Worm (Caenorhabditis elegans) whole organism, midembryonic: ENCODE data around the gene F22E5.11.
A peak's percentile ranks its signal among the peaks of the same experiment; 100 is the strongest.
"Not testable (repeated sequence)": the region's sequence is repeated elsewhere in the genome, so short reads cannot be mapped to it uniquely, and the experiment has no call there.

ENCODE experiments used
- T22C8.4 ChIP-seq: fragments of 200-800 bp; sonication (Bioruptor generic); IDR thresholded peaks from 2 replicates; pipeline ENCODE4 v1.3.6; 2022; ENCODE audit warnings: missing genetic modification characterization, missing compliant biosample characterization
- cog-1 ChIP-seq: sonication (generic microtip); optimal IDR thresholded peaks from 2 replicates; lab custom pipeline; 2016; ENCODE audit warnings: missing genetic modification characterization, missing compliant biosample characterization
- flt-1 ChIP-seq: fragments of 200-800 bp; sonication (Bioruptor generic); IDR thresholded peaks from 2 replicates; pipeline ENCODE4 v1.3.6; 2022; ENCODE audit warnings: missing genetic modification characterization, missing compliant biosample characterization
- klf-2 ChIP-seq: fragments of 200-800 bp; sonication (Bioruptor generic); conservative IDR thresholded peaks from 2 replicates; pipeline ENCODE4 v1.3.6; 2022; ENCODE audit warnings: missing genetic modification reagents, missing genetic modification characterization, missing compliant biosample characterization
- med-1 ChIP-seq: sonication (generic microtip); optimal IDR thresholded peaks from 2 replicates; lab custom pipeline; 2017; ENCODE audit warnings: missing genetic modification characterization, mild to moderate bottlenecking, missing compliant biosample characterization, antibody characterized with exemption, missing genetic modification reagents; ENCODE audit not compliant: insufficient read depth
- ref-1 ChIP-seq: fragments of 200-800 bp; sonication (Bioruptor generic); conservative IDR thresholded peaks from 2 replicates; pipeline ENCODE4 v1.3.6; 2022; ENCODE audit warnings: missing genetic modification reagents, missing genetic modification characterization, missing compliant biosample characterization
- tab-1 ChIP-seq: fragments of 200-800 bp; sonication (Bioruptor generic); IDR thresholded peaks from 2 replicates; pipeline ENCODE4 v1.3.6; 2022; ENCODE audit warnings: missing genetic modification characterization, missing compliant biosample characterization
- ztf-23 ChIP-seq: fragments of 200-800 bp; sonication (Bioruptor generic); IDR thresholded peaks from 2 replicates; pipeline ENCODE4 v1.3.6; 2022; ENCODE audit warnings: missing genetic modification reagents, missing genetic modification characterization, missing compliant biosample characterization
- ztf-29 ChIP-seq: fragments of 200-800 bp; sonication (Bioruptor generic); IDR thresholded peaks from 2 replicates; pipeline ENCODE4 v1.3.6; 2022; ENCODE audit warnings: missing genetic modification reagents, missing genetic modification characterization, missing compliant biosample characterization

The F22E5.11 gene

ce11 chrII:2622480-2622879, 21.9 kb downstream of the F22E5.11 start, which contains the start of gene D2062.5:
Gene D2062.5, plus strand, starts transcription at chrII:2622780.
- TF ChIP-seq cog-1 (no peak), med-1 (GFP tag; lab: Kevin White, UChicago) (no peak), T22C8.4 (GFP tag; lab: Robert Waterston, UW) (no peak), tab-1 (no peak), flt-1 (no peak), ref-1 (GFP tag; lab: Robert Waterston, UW) (no peak), ztf-23 (GFP tag; lab: Robert Waterston, UW) (no peak), klf-2 (GFP tag; lab: Robert Waterston, UW) (no peak), ztf-29 (GFP tag; lab: Robert Waterston, UW) (no peak)

DNA sequence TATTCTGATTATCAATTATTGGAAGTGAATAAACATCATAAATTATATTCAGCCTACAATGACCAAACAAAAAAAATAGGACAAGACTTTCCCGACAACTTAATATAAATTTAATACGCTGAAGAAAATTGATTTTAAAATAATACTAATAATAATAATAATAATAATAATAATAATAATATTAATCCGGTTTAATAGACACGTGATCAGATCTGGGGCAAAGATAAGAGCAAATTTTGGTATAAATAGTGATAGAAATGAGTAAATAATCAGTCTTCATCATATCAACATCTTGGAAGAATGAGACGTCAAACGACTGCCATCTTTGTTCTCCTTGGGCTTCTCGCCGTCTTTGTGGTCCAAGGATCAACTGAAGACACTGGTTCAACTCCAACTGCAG, 25.2 kb downstream of the F22E5.11 start, which contains the start of gene msrp-6:
Gene msrp-6 (plus strand): TSS at position 301 of the 400 bp plus-strand sequence.
- TF ChIP-seq klf-2 (GFP tag; lab: Robert Waterston, UW); ztf-23 (GFP tag; lab: Robert Waterston, UW); cog-1: not testable (repeated sequence)

ce11 chrII:2616634-2617033, 27.8 kb downstream of the F22E5.11 start, which contains the start of gene msrp-5:
Gene msrp-5, plus strand, starts transcription at chrII:2616934.
- TF ChIP-seq med-1 (GFP tag; lab: Kevin White, UChicago); ref-1 (GFP tag; lab: Robert Waterston, UW); ztf-23 (GFP tag; lab: Robert Waterston, UW): not testable (repeated sequence)

ce11 chrII:2612278-2612677, 32.1 kb downstream of the F22E5.11 start, which contains the start of gene D2062.13:
Gene D2062.13, plus strand, starts transcription at chrII:2612578.
- not testable (repeated sequence) for TF ChIP-seq tab-1; ztf-29 (GFP tag; lab: Robert Waterston, UW); T22C8.4 (GFP tag; lab: Robert Waterston, UW)

ce11 chrII:2611009-2611408, 33.4 kb downstream of the F22E5.11 start:
- no peak for TF ChIP-seq ztf-23 (GFP tag; lab: Robert Waterston, UW)
- peak; percentile 38; the same call in 1 of the 2 replicates for TF ChIP-seq ztf-29 (GFP tag; lab: Robert Waterston, UW)
- TF ChIP-seq klf-2 (GFP tag; lab: Robert Waterston, UW) = no peak
- TF ChIP-seq flt-1 = no peak
- TF ChIP-seq T22C8.4 (GFP tag; lab: Robert Waterston, UW) = no peak
- TF ChIP-seq med-1 (GFP tag; lab: Kevin White, UChicago) = no peak

ce11 chrII:2610202-2610912, 34.0 kb downstream of the F22E5.11 start, which contains the start of gene sri-38:
Gene sri-38, plus strand, starts transcription at chrII:2610862.
- TF ChIP-seq med-1 (GFP tag; lab: Kevin White, UChicago) = no peak
- TF ChIP-seq T22C8.4 (GFP tag; lab: Robert Waterston, UW) = no peak
- no peak for TF ChIP-seq ztf-23 (GFP tag; lab: Robert Waterston, UW)
- TF ChIP-seq ref-1 (GFP tag; lab: Robert Waterston, UW) = no peak
- no peak for TF ChIP-seq cog-1

- TF ChIP-seq klf-2 (GFP tag; lab: Robert Waterston, UW) = no peak
- no peak for TF ChIP-seq ztf-29 (GFP tag; lab: Robert Waterston, UW)
- no peak for TF ChIP-seq flt-1
- TF ChIP-seq cog-1 = no peak
- TF ChIP-seq ztf-23 (GFP tag; lab: Robert Waterston, UW) = no peak
- no peak for TF ChIP-seq tab-1
These were observed 39.1 kb downstream of the F22E5.11 start, which contains the start of gene sri-77 for ce11 chrII:2605319-2605718. Gene sri-77, minus strand, starts transcription at chrII:2605419.

- TF ChIP-seq ref-1 (GFP tag; lab: Robert Waterston, UW) (no peak), flt-1 (no peak), T22C8.4 (GFP tag; lab: Robert Waterston, UW) (no peak), tab-1 (no peak), ztf-23 (GFP tag; lab: Robert Waterston, UW) (no peak), ztf-29 (GFP tag; lab: Robert Waterston, UW) (no peak), med-1 (GFP tag; lab: Kevin White, UChicago) (no peak), klf-2 (GFP tag; lab: Robert Waterston, UW) (no peak), cog-1 (no peak)
These were observed 43.5 kb downstream of the F22E5.11 start for ce11 chrII:2600931-2601330.

ce11 chrII:2600176-2600575, 44.2 kb downstream of the F22E5.11 start, which contains the start of gene F33H12.1:
Gene F33H12.1, plus strand, starts transcription at chrII:2600476.
- not testable (repeated sequence) for TF ChIP-seq med-1 (GFP tag; lab: Kevin White, UChicago); ztf-29 (GFP tag; lab: Robert Waterston, UW); ztf-23 (GFP tag; lab: Robert Waterston, UW)
